Worm (Caenorhabditis elegans) whole organism, mixed stage, embryonic: ENCODE results near the gene aars-1.

Source experiments
- pha-4 ChIP-seq: fragments of 150-350 bp; optimal IDR thresholded peaks from 2 replicates; lab custom pipeline; 2018; ENCODE audit warnings: missing biosample characterization, missing genetic modification reagents, missing genetic modification characterization
- sptf-1 ChIP-seq: sonication (generic microtip); optimal IDR thresholded peaks from 2 replicates; lab custom pipeline; 2017; ENCODE audit warnings: mild to moderate bottlenecking, missing genetic modification characterization, moderate library complexity, missing compliant biosample characterization
- unc-120 ChIP-seq: sonication (generic microtip); optimal IDR thresholded peaks from 2 replicates; lab custom pipeline; 2017; ENCODE audit warnings: missing genetic modification characterization, missing compliant biosample characterization; ENCODE audit not compliant: poor library complexity, severe bottlenecking

DNA sequence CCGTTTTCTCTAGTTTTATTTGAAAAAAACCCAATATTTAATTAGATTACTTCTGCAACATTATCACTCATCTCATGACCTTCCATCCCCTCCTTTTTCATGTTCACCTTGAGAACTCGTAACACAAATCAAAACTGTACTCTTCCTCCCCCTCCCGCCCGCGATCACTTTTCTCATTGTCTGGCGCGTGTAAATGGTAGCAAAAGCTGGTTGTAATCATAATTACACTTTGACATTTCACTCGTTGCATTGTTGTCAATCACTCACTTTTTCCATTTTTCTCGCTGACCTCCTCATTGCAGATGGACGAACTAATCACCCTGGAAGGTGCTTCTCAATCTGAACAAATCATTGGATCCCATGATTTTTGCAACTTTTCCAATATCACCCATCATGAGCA, 46.1 kb upstream of the aars-1 start, which contains the start of gene npr-41:
- TF ChIP-seq unc-120 (tag; lab: Kevin White, UChicago): no peak
- no peak for TF ChIP-seq sptf-1 (tag; lab: Kevin White, UChicago)
- TF ChIP-seq pha-4: no peak
